Fruit fly (Drosophila melanogaster): ENCODE measurements around the gene rk.

- no peak for TF ChIP-seq psq (optimal IDR thresholded peaks at IDR 0.05)
- TF ChIP-seq ttk (optimal IDR thresholded peaks at IDR 0.05): no peak
- no peak for TF ChIP-seq insv (optimal IDR thresholded peaks at IDR 0.05)
- TF ChIP-seq Sin3A (optimal IDR thresholded peaks at IDR 0.05): no peak
Measured at dm6 chr2L:13955775-13956174, 45.3 kb downstream of the rk start.
